Worm (Caenorhabditis elegans): ENCODE data around the gene C36B7.5.

The C36B7.5 gene

DNA sequence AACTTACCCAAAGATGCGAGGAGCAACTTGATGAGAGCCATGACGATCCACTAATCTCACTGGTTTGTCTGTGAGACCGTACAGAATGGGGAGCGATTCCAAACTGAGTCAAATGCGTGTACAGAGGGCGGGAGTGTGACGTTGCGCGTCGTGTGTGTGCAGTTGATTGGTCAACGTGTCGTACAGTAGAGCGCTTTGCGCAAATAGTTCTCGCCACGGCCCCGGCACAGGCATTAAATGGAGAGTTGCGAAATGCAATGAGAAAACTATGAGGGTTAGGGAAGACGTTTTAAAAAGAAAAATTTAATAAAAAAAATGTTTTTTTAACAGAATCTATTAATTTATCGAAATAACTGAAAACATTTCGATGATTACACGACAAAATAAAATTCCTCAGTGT lies 27.8 kb downstream of the C36B7.5 start, which contains the start of gene pdi-6 (continued):
- 0 out of 2 replicates have a peak, but pooled peaks have one; percentile 4 for TF ChIP-seq hmg-20 (GFP tag; IDR thresholded peaks at IDR 0.05)
- peak; percentile 94 for TF ChIP-seq nfya-2 (GFP tag; IDR thresholded peaks at IDR 0.05)
- peak; percentile 86 for TF ChIP-seq let-526 (GFP tag; IDR thresholded peaks at IDR 0.05)
- peak; percentile 62; the same call in 1 of the 2 replicates for TF ChIP-seq hmg-1.2 (GFP tag; IDR thresholded peaks at IDR 0.05)
- peak; percentile 73 for TF ChIP-seq madf-10 (tag; optimal IDR thresholded peaks at IDR 0.05)
- no peak for TF ChIP-seq nhr-179 (tag; optimal IDR thresholded peaks at IDR 0.05)
- TF ChIP-seq K12H6.12 (tag; optimal IDR thresholded peaks at IDR 0.05), result peak; percentile 87
- peak; percentile 84 for TF ChIP-seq K11D2.4 (GFP tag; IDR thresholded peaks at IDR 0.05)
- peak; percentile 65 for TF ChIP-seq ztf-18 (tag; optimal IDR thresholded peaks at IDR 0.05)
- TF ChIP-seq hlh-26 (GFP tag; conservative IDR thresholded peaks at IDR 0.05), result no peak
- peak; percentile 52 for TF ChIP-seq atf-7 (tag; optimal IDR thresholded peaks at IDR 0.05)
- no peak for TF ChIP-seq C17E4.6 (GFP tag; IDR thresholded peaks at IDR 0.05)
- TF ChIP-seq ceh-91 (GFP tag; IDR thresholded peaks at IDR 0.05), result 0 out of 2 replicates have a peak, but pooled peaks have one; percentile 19
- no peak for TF ChIP-seq bed-1 (GFP tag; IDR thresholded peaks at IDR 0.05)
- no peak for TF ChIP-seq F57A8.1 (GFP tag; optimal IDR thresholded peaks at IDR 0.05)
- TF ChIP-seq F55B11.4 (tag; optimal IDR thresholded peaks at IDR 0.05; ENCODE audit: borderline replicate concordance, insufficient read depth), result no peak
- TF ChIP-seq nhr-80 (tag; optimal IDR thresholded peaks at IDR 0.05), result peak; percentile 96
- no peak for TF ChIP-seq snpc-4 (GFP tag; optimal IDR thresholded peaks at IDR 0.05)
- TF ChIP-seq snpc-4 (tag; optimal IDR thresholded peaks at IDR 0.05), result peak in 1 of 4 experiments; percentile 64
- TF ChIP-seq F33H1.4 (GFP tag; IDR thresholded peaks at IDR 0.05), result peak; percentile 16; the same call in 1 of the 2 replicates
- TF ChIP-seq egrh-3 (GFP tag; IDR thresholded peaks at IDR 0.05), result peak; percentile 45; the same call in 1 of the 2 replicates
- TF ChIP-seq ceh-58 (GFP tag; IDR thresholded peaks at IDR 0.05), result no peak
- TF ChIP-seq nhr-120 (GFP tag; IDR thresholded peaks at IDR 0.05), result no peak
- peak; percentile 41 for TF ChIP-seq pha-4 (tag; optimal IDR thresholded peaks at IDR 0.05)
- TF ChIP-seq snpc-3.4 (tag; optimal IDR thresholded peaks at IDR 0.05), result no peak
- TF ChIP-seq pbrm-1 (GFP tag; IDR thresholded peaks at IDR 0.05), result peak; percentile 85; the same call in 1 of the 2 replicates
- peak; percentile 25 for TF ChIP-seq B0035.1 (tag; optimal IDR thresholded peaks at IDR 0.05)
- TF ChIP-seq sptf-2 (GFP tag; optimal IDR thresholded peaks at IDR 0.05), result peak; percentile 43
- no peak for TF ChIP-seq sdz-38 (tag; optimal IDR thresholded peaks at IDR 0.05)
- no peak for TF ChIP-seq rec-8 (tag; optimal IDR thresholded peaks at IDR 0.05)
- TF ChIP-seq snpc-1.3 (tag; optimal IDR thresholded peaks at IDR 0.05; ENCODE audit: insufficient read depth), result no peak
- TF ChIP-seq madf-8 (GFP tag; conservative IDR thresholded peaks at IDR 0.05), result no peak
- TF ChIP-seq mcd-1 (GFP tag; IDR thresholded peaks at IDR 0.05), result peak; percentile 98
- TF ChIP-seq rcor-1 (GFP tag; IDR thresholded peaks at IDR 0.05), result peak; percentile 43; the same call in 1 of the 2 replicates
- peak; percentile 68 for TF ChIP-seq C06A6.2 (GFP tag; conservative IDR thresholded peaks at IDR 0.05)
- TF ChIP-seq hsf-1 (GFP tag; IDR thresholded peaks at IDR 0.05), result no peak
- peak; percentile 38 for TF ChIP-seq F22D6.2 (tag; optimal IDR thresholded peaks at IDR 0.05)
- TF ChIP-seq let-607 (tag; optimal IDR thresholded peaks at IDR 0.05), result peak; percentile 95
- TF ChIP-seq zim-3 (tag; optimal IDR thresholded peaks at IDR 0.05), result no peak
- no peak for TF ChIP-seq die-1 (tag; optimal IDR thresholded peaks at IDR 0.05)
- TF ChIP-seq nhr-27 (tag; optimal IDR thresholded peaks at IDR 0.05), result no peak
- peak; percentile 92 for TF ChIP-seq attf-5 (GFP tag; optimal IDR thresholded peaks at IDR 0.05)
- no peak for TF ChIP-seq B0019.2 (GFP tag; conservative IDR thresholded peaks at IDR 0.05)
- TF ChIP-seq F23B12.7 (tag; optimal IDR thresholded peaks at IDR 0.05; ENCODE audit: insufficient read depth), result peak; percentile 14
- TF ChIP-seq nhr-90 (tag; optimal IDR thresholded peaks at IDR 0.05), result peak; percentile 43
- TF ChIP-seq ztf-6 (GFP tag; IDR thresholded peaks at IDR 0.05), result peak; percentile 25; the same call in 1 of the 2 replicates
- TF ChIP-seq lin-26 (GFP tag; IDR thresholded peaks at IDR 0.05), result 0 out of 2 replicates have a peak, but pooled peaks have one; percentile 22
- peak; percentile 100 for TF ChIP-seq nfyb-1 (GFP tag; IDR thresholded peaks at IDR 0.05)
